Worm (Caenorhabditis elegans) whole organism, L4/young adult: ENCODE results near the gene F45E6.1.

Experiments used
- W03F9.2 ChIP-seq: fragments of 150-350 bp; optimal IDR thresholded peaks from 2 replicates; lab custom pipeline; 2014; ENCODE audit warnings: missing biosample characterization, missing genetic modification characterization
- dao-5 ChIP-seq: sonication (generic microtip); optimal IDR thresholded peaks from 2 replicates; lab custom pipeline; 2016; ENCODE audit warnings: missing genotype, missing genetic modification characterization, moderate library complexity, missing compliant biosample characterization

DNA sequence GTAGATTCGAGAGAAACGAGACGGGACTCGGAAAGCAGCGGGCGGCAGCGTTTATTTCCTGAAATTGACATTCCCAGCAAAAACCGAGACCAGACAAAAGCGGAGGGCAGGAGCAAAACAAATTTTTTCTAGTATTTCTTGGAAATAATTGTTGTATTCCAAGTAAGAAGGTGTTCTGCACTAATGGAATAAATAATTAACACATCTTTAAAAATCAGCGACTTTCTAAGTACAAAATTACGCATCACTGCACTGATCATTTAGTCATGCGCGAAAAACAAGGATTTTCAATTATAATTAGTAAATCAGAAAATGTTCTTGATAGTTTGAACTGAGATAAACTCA lies 39.2 kb upstream of the F45E6.1 start:
- TF ChIP-seq W03F9.2 (tag; lab: Kevin White, UChicago) (no peak), dao-5 (tag; lab: Kevin White, UChicago) (no peak)
